Worm (Caenorhabditis elegans) whole organism, L4/young adult: ENCODE results near the gene F17E9.15.

ENCODE experiments used
- W03F9.2 ChIP-seq: fragments of 150-350 bp; optimal IDR thresholded peaks from 2 replicates; lab custom pipeline; 2014; ENCODE audit warnings: missing biosample characterization, missing genetic modification characterization
- him-1 ChIP-seq: sonication (generic microtip); optimal IDR thresholded peaks from 2 replicates; lab custom pipeline; 2016; ENCODE audit warnings: missing genotype, missing genetic modification reagents, missing genetic modification characterization, missing compliant biosample characterization

- TF ChIP-seq him-1 (no peak), W03F9.2 (tag; lab: Kevin White, UChicago) (no peak)
Measured at ce11 chrIV:8317800-8318199, 29.4 kb upstream of the F17E9.15 start.
